Worm (Caenorhabditis elegans) whole organism, young adult: Measurements from ENCODE around the gene fbxa-135.

Experiments used
- B0035.1 ChIP-seq: sonication (generic microtip); optimal IDR thresholded peaks from 2 replicates; lab custom pipeline; 2016; ENCODE audit warnings: missing genetic modification characterization, mild to moderate bottlenecking, missing compliant biosample characterization, missing genotype, missing genetic modification reagents
- B0336.3 ChIP-seq: fragments of 200-800 bp; sonication (Bioruptor generic); IDR thresholded peaks from 2 replicates; pipeline ENCODE4 v1.3.6; 2022; ENCODE audit warnings: missing genetic modification characterization, missing compliant biosample characterization
- C06A6.2 ChIP-seq: fragments of 200-800 bp; sonication (Bioruptor generic); conservative IDR thresholded peaks from 2 replicates; pipeline ENCODE4 v1.3.6; 2022; ENCODE audit warnings: missing genetic modification characterization, missing compliant biosample characterization
- F33H1.4 ChIP-seq: fragments of 200-800 bp; sonication (Bioruptor generic); IDR thresholded peaks from 2 replicates; pipeline ENCODE4 v1.3.6; 2022; ENCODE audit warnings: missing genetic modification reagents, missing genetic modification characterization, missing compliant biosample characterization
- F37B4.10 ChIP-seq: fragments of 200-800 bp; sonication (Bioruptor generic); IDR thresholded peaks from 2 replicates; pipeline ENCODE4 v1.3.6; 2022; ENCODE audit warnings: missing genetic modification characterization, missing compliant biosample characterization
- F57A8.1 ChIP-seq: fragments of 200-800 bp; sonication (Bioruptor generic); optimal IDR thresholded peaks from 2 replicates; lab custom pipeline; 2018; ENCODE audit warnings: mild to moderate bottlenecking, missing genetic modification characterization, moderate library complexity, missing compliant biosample characterization
- F57C9.4 ChIP-seq: sonication (generic microtip); optimal IDR thresholded peaks from 2 replicates; lab custom pipeline; 2017; ENCODE audit warnings: mild to moderate bottlenecking, missing genetic modification characterization, missing compliant biosample characterization
- Y56A3A.18 ChIP-seq: fragments of 200-800 bp; sonication (Bioruptor generic); IDR thresholded peaks from 2 replicates; pipeline ENCODE4 v1.3.6; 2022; ENCODE audit warnings: missing genetic modification reagents, missing genetic modification characterization, missing compliant biosample characterization
- atf-7 ChIP-seq: sonication (generic microtip); optimal IDR thresholded peaks from 2 replicates; lab custom pipeline; 2017; ENCODE audit warnings: mild to moderate bottlenecking, missing genetic modification characterization, missing compliant biosample characterization
- athp-1 ChIP-seq: sonication (generic microtip); optimal IDR thresholded peaks from 2 replicates; lab custom pipeline; 2017; ENCODE audit warnings: mild to moderate bottlenecking, missing genetic modification characterization, missing compliant biosample characterization
- bed-2 ChIP-seq: fragments of 200-800 bp; sonication (Bioruptor generic); IDR thresholded peaks from 2 replicates; pipeline ENCODE4 v1.3.6; 2022; ENCODE audit warnings: missing genetic modification reagents, missing genetic modification characterization, missing compliant biosample characterization
- cebp-1 ChIP-seq, 2 experiments: fragments of 200-800 bp in 1 of 2; sonication (Bioruptor generic) in 1 of 2; sonication (generic microtip) in 1 of 2; IDR thresholded peaks in 1 of 2; optimal IDR thresholded peaks in 1 of 2; 2 replicates each; pipeline versions ENCODE4 v1.3.6 to Lab custom; 2017 to 2022; ENCODE audit warnings: missing compliant biosample characterization in 2 of 2, missing genetic modification characterization in 2 of 2, mild to moderate bottlenecking in 1 of 2, missing genetic modification reagents in 1 of 2, moderate library complexity in 1 of 2
- ceh-100 ChIP-seq: fragments of 200-800 bp; sonication (Bioruptor generic); IDR thresholded peaks from 2 replicates; pipeline ENCODE4 v1.3.6; 2022; ENCODE audit warnings: missing genetic modification reagents, missing genetic modification characterization, missing compliant biosample characterization
- ceh-27 ChIP-seq: fragments of 200-800 bp; sonication (Bioruptor generic); optimal IDR thresholded peaks from 2 replicates; lab custom pipeline; 2018; ENCODE audit warnings: mild to moderate bottlenecking, missing genetic modification characterization, moderate library complexity, missing compliant biosample characterization
- chd-7 ChIP-seq: sonication (generic microtip); optimal IDR thresholded peaks from 2 replicates; lab custom pipeline; 2016; ENCODE audit warnings: mild to moderate bottlenecking, missing genetic modification characterization, moderate library complexity, missing compliant biosample characterization
- efl-1 ChIP-seq: fragments of 150-350 bp; optimal IDR thresholded peaks from 2 replicates; lab custom pipeline; 2014; ENCODE audit warnings: missing biosample characterization, missing genetic modification reagents, missing genetic modification characterization
- lag-1 ChIP-seq: fragments of 200-800 bp; sonication (Bioruptor generic); IDR thresholded peaks from 2 replicates; pipeline ENCODE4 v1.3.6; 2022; ENCODE audit warnings: missing genetic modification reagents, missing genetic modification characterization, missing compliant biosample characterization
- lin-35 ChIP-seq, 3 experiments: fragments of 150-350 bp in 2 of 3; sonication (generic microtip) in 1 of 3; optimal IDR thresholded peaks; 2 replicates each; lab custom pipeline; 2014 to 2018; ENCODE audit warnings: missing biosample characterization in 3 of 3, missing genetic modification characterization in 3 of 3, missing genetic modification reagents in 3 of 3
- lir-1 ChIP-seq: fragments of 200-800 bp; sonication (Bioruptor generic); conservative IDR thresholded peaks from 2 replicates; pipeline ENCODE4 v1.3.6; 2022; ENCODE audit warnings: missing genetic modification reagents, missing genetic modification characterization, missing compliant biosample characterization
- lsl-1 ChIP-seq: fragments of 200-800 bp; sonication (Bioruptor generic); optimal IDR thresholded peaks from 2 replicates; lab custom pipeline; 2018; ENCODE audit warnings: mild to moderate bottlenecking, missing genetic modification characterization, moderate library complexity, missing compliant biosample characterization
- madf-3 ChIP-seq: fragments of 200-800 bp; sonication (Bioruptor generic); IDR thresholded peaks from 2 replicates; pipeline ENCODE4 v1.3.6; 2022; ENCODE audit warnings: missing genetic modification reagents, missing genetic modification characterization, missing compliant biosample characterization
- nfya-1 ChIP-seq: sonication (generic microtip); optimal IDR thresholded peaks from 2 replicates; lab custom pipeline; 2017; ENCODE audit warnings: antibody characterized with exemption, missing compliant biosample characterization, missing genetic modification characterization, borderline replicate concordance; ENCODE audit not compliant: insufficient read depth
- nhr-27 ChIP-seq: fragments of 200-800 bp; sonication (Bioruptor generic); optimal IDR thresholded peaks from 2 replicates; lab custom pipeline; 2018; ENCODE audit warnings: mild to moderate bottlenecking, missing genetic modification characterization, moderate library complexity, missing compliant biosample characterization
- nhr-80 ChIP-seq: sonication (generic microtip); optimal IDR thresholded peaks from 2 replicates; lab custom pipeline; 2016; ENCODE audit warnings: missing genetic modification characterization, missing compliant biosample characterization
- nhr-90 ChIP-seq: sonication (generic microtip); optimal IDR thresholded peaks from 2 replicates; lab custom pipeline; 2016; ENCODE audit warnings: missing genotype, mild to moderate bottlenecking, missing genetic modification characterization, missing compliant biosample characterization
- tbp1 ChIP-seq: fragments of 200-800 bp; sonication (Bioruptor generic); optimal IDR thresholded peaks from 2 replicates; lab custom pipeline; 2018; ENCODE audit warnings: mild to moderate bottlenecking, missing genetic modification characterization, missing compliant biosample characterization
- tlf-1 ChIP-seq: fragments of 200-800 bp; sonication (Bioruptor generic); optimal IDR thresholded peaks from 2 replicates; lab custom pipeline; 2018; ENCODE audit warnings: mild to moderate bottlenecking, missing genetic modification characterization, missing compliant biosample characterization
- unc-62 ChIP-seq: fragments of 150-350 bp; optimal IDR thresholded peaks from 2 replicates; lab custom pipeline; 2014; ENCODE audit warnings: missing biosample characterization, missing genetic modification reagents, missing genetic modification characterization
- xnd-1 ChIP-seq: sonication (generic microtip); optimal IDR thresholded peaks from 2 replicates; lab custom pipeline; 2016; ENCODE audit warnings: missing genotype, missing genetic modification reagents, missing genetic modification characterization, missing compliant biosample characterization
- zim-3 ChIP-seq: sonication (generic microtip); optimal IDR thresholded peaks from 2 replicates; lab custom pipeline; 2017; ENCODE audit warnings: mild to moderate bottlenecking, missing genetic modification characterization, moderate library complexity, missing compliant biosample characterization
- ztf-18 ChIP-seq: sonication (generic microtip); optimal IDR thresholded peaks from 2 replicates; lab custom pipeline; 2016; ENCODE audit warnings: missing genotype, mild to moderate bottlenecking, missing genetic modification characterization, missing compliant biosample characterization
- ztf-22 ChIP-seq: fragments of 200-800 bp; sonication (Bioruptor generic); optimal IDR thresholded peaks from 2 replicates; lab custom pipeline; 2018; ENCODE audit warnings: mild to moderate bottlenecking, missing genetic modification characterization, moderate library complexity, missing compliant biosample characterization
- ztf-25 ChIP-seq: fragments of 200-800 bp; sonication (Bioruptor generic); IDR thresholded peaks from 2 replicates; pipeline ENCODE4 v1.3.6; 2022; ENCODE audit warnings: missing genetic modification reagents, missing genetic modification characterization, missing compliant biosample characterization
- ztf-28 ChIP-seq: fragments of 200-800 bp; sonication (Bioruptor generic); IDR thresholded peaks from 2 replicates; pipeline ENCODE4 v1.3.6; 2022; ENCODE audit warnings: missing genetic modification reagents, missing genetic modification characterization, missing compliant biosample characterization

fbxa-135 gene

ce11 chrV:15401856-15402314, at the start of gene fbxa-135:
Gene fbxa-135 (plus strand): TSS chrV:15402264.
- TF ChIP-seq zim-3 (tag; lab: Kevin White, UChicago): no peak
- TF ChIP-seq F57A8.1 (GFP tag; lab: Kevin White, UChicago): no peak
- no peak for TF ChIP-seq ceh-100 (GFP tag; lab: Robert Waterston, UW)
- no peak for TF ChIP-seq F37B4.10
- no peak for TF ChIP-seq C06A6.2 (GFP tag; lab: Robert Waterston, UW)
- no peak for TF ChIP-seq ztf-25 (GFP tag; lab: Robert Waterston, UW)
- TF ChIP-seq atf-7 (tag; lab: Kevin White, UChicago): no peak
- TF ChIP-seq tbp1 (GFP tag; lab: Kevin White, UChicago): no peak
- TF ChIP-seq F33H1.4 (GFP tag; lab: Robert Waterston, UW): no peak
- TF ChIP-seq F57C9.4 (tag; lab: Kevin White, UChicago): no peak

- no peak for TF ChIP-seq lin-35 (GFP tag; optimal IDR thresholded peaks at IDR 0.05; lab: Kevin White, UChicago)
- TF ChIP-seq B0336.3 (GFP tag; lab: Robert Waterston, UW): no peak
- no peak for TF ChIP-seq bed-2 (GFP tag; lab: Robert Waterston, UW)
- no peak for TF ChIP-seq B0035.1 (tag; lab: Kevin White, UChicago)
- no peak for TF ChIP-seq nhr-27
- TF ChIP-seq ztf-28 (GFP tag; lab: Robert Waterston, UW): no peak
- no peak for TF ChIP-seq lsl-1 (GFP tag; lab: Kevin White, UChicago)
- TF ChIP-seq chd-7 (tag; lab: Kevin White, UChicago): no peak
- TF ChIP-seq lir-1 (GFP tag; lab: Robert Waterston, UW): no peak
- no peak for TF ChIP-seq nhr-90
Measured at ce11 chrV:15352376-15352775, 49.7 kb upstream of the fbxa-135 start, which contains the start of gene srx-58. Gene srx-58 (plus strand): TSS chrV:15352676.

ce11 chrV:15354648-15355047, 47.4 kb upstream of the fbxa-135 start, which contains the start of gene C29F3.7:
Gene C29F3.7 (plus strand): TSS chrV:15354901.
- TF ChIP-seq ceh-27 (GFP tag; lab: Kevin White, UChicago) (no peak), efl-1 (GFP tag; lab: Kevin White, UChicago) (no peak), athp-1 (tag; lab: Kevin White, UChicago) (no peak), xnd-1 (tag; lab: Kevin White, UChicago) (no peak), unc-62 (GFP tag; lab: Kevin White, UChicago) (peak; percentile 49), madf-3 (no peak), F57A8.1 (GFP tag; lab: Kevin White, UChicago) (no peak), ztf-22 (GFP tag; lab: Kevin White, UChicago) (peak; percentile 78), ztf-18 (tag; lab: Kevin White, UChicago) (no peak), cebp-1 (GFP tag; IDR thresholded peaks at IDR 0.05; lab: Robert Waterston, UW) (peak; percentile 16; the same call in 1 of the 2 replicates), cebp-1 (tag; optimal IDR thresholded peaks at IDR 0.05; lab: Kevin White, UChicago) (no peak), nhr-80 (tag; lab: Kevin White, UChicago) (peak; percentile 92), Y56A3A.18 (no peak), tlf-1 (no peak), nhr-90 (no peak), lag-1 (GFP tag; lab: Robert Waterston, UW) (no peak), nfya-1 (tag; lab: Kevin White, UChicago) (no peak), atf-7 (tag; lab: Kevin White, UChicago) (peak; percentile 85)
